Worm (Caenorhabditis elegans) whole organism, midembryonic: ENCODE data around the gene ZK856.18.

Experiments
- T22C8.4 ChIP-seq: fragments of 200-800 bp; sonication (Bioruptor generic); IDR thresholded peaks from 2 replicates; pipeline ENCODE4 v1.3.6; 2022; ENCODE audit warnings: missing genetic modification characterization, missing compliant biosample characterization
- cog-1 ChIP-seq: sonication (generic microtip); optimal IDR thresholded peaks from 2 replicates; lab custom pipeline; 2016; ENCODE audit warnings: missing genetic modification characterization, missing compliant biosample characterization
- flt-1 ChIP-seq: fragments of 200-800 bp; sonication (Bioruptor generic); IDR thresholded peaks from 2 replicates; pipeline ENCODE4 v1.3.6; 2022; ENCODE audit warnings: missing genetic modification characterization, missing compliant biosample characterization
- klf-2 ChIP-seq: fragments of 200-800 bp; sonication (Bioruptor generic); conservative IDR thresholded peaks from 2 replicates; pipeline ENCODE4 v1.3.6; 2022; ENCODE audit warnings: missing genetic modification reagents, missing genetic modification characterization, missing compliant biosample characterization
- med-1 ChIP-seq: sonication (generic microtip); optimal IDR thresholded peaks from 2 replicates; lab custom pipeline; 2017; ENCODE audit warnings: missing genetic modification characterization, mild to moderate bottlenecking, missing compliant biosample characterization, antibody characterized with exemption, missing genetic modification reagents; ENCODE audit not compliant: insufficient read depth
- ref-1 ChIP-seq: fragments of 200-800 bp; sonication (Bioruptor generic); conservative IDR thresholded peaks from 2 replicates; pipeline ENCODE4 v1.3.6; 2022; ENCODE audit warnings: missing genetic modification reagents, missing genetic modification characterization, missing compliant biosample characterization
- tab-1 ChIP-seq: fragments of 200-800 bp; sonication (Bioruptor generic); IDR thresholded peaks from 2 replicates; pipeline ENCODE4 v1.3.6; 2022; ENCODE audit warnings: missing genetic modification characterization, missing compliant biosample characterization
- ztf-23 ChIP-seq: fragments of 200-800 bp; sonication (Bioruptor generic); IDR thresholded peaks from 2 replicates; pipeline ENCODE4 v1.3.6; 2022; ENCODE audit warnings: missing genetic modification reagents, missing genetic modification characterization, missing compliant biosample characterization
- ztf-29 ChIP-seq: fragments of 200-800 bp; sonication (Bioruptor generic); IDR thresholded peaks from 2 replicates; pipeline ENCODE4 v1.3.6; 2022; ENCODE audit warnings: missing genetic modification reagents, missing genetic modification characterization, missing compliant biosample characterization

Gene ZK856.18

ce11 chrV:10203435-10204009 is 17.7 kb upstream of the ZK856.18 start, which contains the start of gene chpf-1:
Gene chpf-1 (minus strand): TSS chrV:10203485.
- no peak for TF ChIP-seq ztf-29
- no peak for TF ChIP-seq med-1 (GFP tag; lab: Kevin White, UChicago)
- no peak for TF ChIP-seq tab-1 (GFP tag; lab: Robert Waterston, UW)
- no peak; the same call in 1 of the 2 replicates for TF ChIP-seq T22C8.4 (GFP tag; lab: Robert Waterston, UW)
- TF ChIP-seq cog-1 (tag; lab: Kevin White, UChicago), result no peak
- TF ChIP-seq ref-1 (GFP tag; lab: Robert Waterston, UW), result no peak
- no peak for TF ChIP-seq klf-2 (GFP tag; lab: Robert Waterston, UW)
- no peak for TF ChIP-seq ztf-23 (GFP tag; lab: Robert Waterston, UW)
- TF ChIP-seq flt-1 (GFP tag; lab: Robert Waterston, UW), result no peak

DNA sequence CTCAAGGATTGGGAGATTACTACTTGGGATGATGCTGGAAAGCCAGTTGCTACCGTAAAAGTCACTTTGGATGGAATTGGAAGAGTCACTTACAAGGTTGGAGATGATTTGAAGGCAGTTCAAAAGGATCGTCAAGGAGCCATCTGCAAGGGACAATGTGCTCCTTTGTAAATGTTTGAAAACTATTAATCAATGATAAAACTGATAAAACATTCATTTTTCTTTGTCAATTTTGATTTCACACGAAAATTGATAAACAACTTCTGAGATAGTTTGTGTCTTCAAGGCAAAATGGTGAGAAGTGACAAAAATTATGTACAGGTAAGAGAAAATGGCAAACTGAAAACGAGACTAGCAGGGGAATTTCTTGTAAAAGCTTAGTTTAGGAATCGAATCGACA is 16.5 kb upstream of the ZK856.18 start:
- TF ChIP-seq T22C8.4 (GFP tag; lab: Robert Waterston, UW) (no peak), flt-1 (GFP tag; lab: Robert Waterston, UW) (no peak), med-1 (GFP tag; lab: Kevin White, UChicago) (no peak), klf-2 (GFP tag; lab: Robert Waterston, UW) (no peak), ztf-23 (GFP tag; lab: Robert Waterston, UW) (no peak), ref-1 (GFP tag; lab: Robert Waterston, UW) (no peak), tab-1 (GFP tag; lab: Robert Waterston, UW) (no peak), cog-1 (tag; lab: Kevin White, UChicago) (no peak)

- no peak for TF ChIP-seq ztf-29
- no peak for TF ChIP-seq cog-1 (tag; lab: Kevin White, UChicago)
- TF ChIP-seq ztf-23 (GFP tag; lab: Robert Waterston, UW), result no peak
- TF ChIP-seq T22C8.4 (GFP tag; lab: Robert Waterston, UW), result no peak
- TF ChIP-seq ref-1 (GFP tag; lab: Robert Waterston, UW), result no peak
- TF ChIP-seq med-1 (GFP tag; lab: Kevin White, UChicago), result no peak
- TF ChIP-seq flt-1 (GFP tag; lab: Robert Waterston, UW), result no peak
- TF ChIP-seq klf-2 (GFP tag; lab: Robert Waterston, UW), result no peak
- no peak for TF ChIP-seq tab-1 (GFP tag; lab: Robert Waterston, UW)
Measured at ce11 chrV:10201913-10202312, 16.1 kb upstream of the ZK856.18 start, which contains the start of gene ZK856.7. Gene ZK856.7 (plus strand): TSS chrV:10202098.

DNA sequence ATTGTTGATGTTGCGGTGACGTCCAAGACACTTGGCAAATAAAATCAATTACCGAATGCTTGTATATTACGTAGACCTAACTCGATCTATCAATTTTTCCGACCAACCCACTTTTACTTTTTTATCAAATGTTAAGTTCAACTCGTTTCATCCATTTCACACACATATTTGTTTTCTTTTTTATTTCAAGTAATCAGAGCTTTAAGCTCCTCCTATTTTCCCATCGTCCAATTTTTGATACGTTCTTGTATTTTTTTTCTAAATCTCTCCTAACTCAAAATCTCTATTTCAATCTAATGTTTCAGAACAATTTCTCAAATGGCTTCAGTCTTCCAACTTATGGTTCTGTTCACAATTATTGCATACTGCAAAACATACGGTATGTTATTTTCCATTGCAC is 12.6 kb upstream of the ZK856.18 start, which contains the start of gene ZK856.6:
ZK856.6 (plus strand) TSS at position 301 of the 400 bp plus-strand sequence.
- TF ChIP-seq flt-1 (GFP tag; lab: Robert Waterston, UW) (no peak), T22C8.4 (GFP tag; lab: Robert Waterston, UW) (no peak), cog-1 (tag; lab: Kevin White, UChicago) (no peak), ztf-23 (GFP tag; lab: Robert Waterston, UW) (no peak), med-1 (GFP tag; lab: Kevin White, UChicago) (no peak), tab-1 (GFP tag; lab: Robert Waterston, UW) (no peak), ztf-29 (no peak), klf-2 (GFP tag; lab: Robert Waterston, UW) (no peak), ref-1 (GFP tag; lab: Robert Waterston, UW) (no peak)

ce11 chrV:10191242-10191641 is 5.4 kb upstream of the ZK856.18 start:
- TF ChIP-seq tab-1 (GFP tag; lab: Robert Waterston, UW) (no peak), ref-1 (GFP tag; lab: Robert Waterston, UW) (no peak), klf-2 (GFP tag; lab: Robert Waterston, UW) (no peak), cog-1 (tag; lab: Kevin White, UChicago) (no peak), ztf-29 (no peak), med-1 (GFP tag; lab: Kevin White, UChicago) (no peak), ztf-23 (GFP tag; lab: Robert Waterston, UW) (no peak), T22C8.4 (GFP tag; lab: Robert Waterston, UW) (no peak), flt-1 (GFP tag; lab: Robert Waterston, UW) (no peak)

DNA sequence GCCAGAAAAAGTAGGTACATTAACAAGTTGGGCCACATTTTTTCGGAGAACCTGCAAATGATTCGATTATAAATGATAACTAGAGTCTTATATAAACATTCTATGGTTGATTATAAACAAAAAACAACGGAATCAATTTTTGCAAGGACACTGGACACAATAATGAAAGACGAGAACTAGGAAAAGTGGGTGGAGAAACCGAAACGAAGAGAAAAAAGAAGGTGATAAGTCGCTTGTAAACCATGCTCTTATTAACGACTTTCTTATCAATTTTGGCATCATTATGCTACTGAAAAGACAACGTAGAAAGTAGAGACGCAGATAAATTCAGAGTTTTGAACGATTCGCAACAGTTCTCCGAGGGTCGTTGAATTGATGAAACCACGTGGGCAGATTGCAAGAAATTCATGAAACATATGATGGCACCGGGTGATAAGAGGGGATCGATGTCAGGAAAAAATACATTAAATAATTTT is 4.3 kb upstream of the ZK856.18 start, which contains the start of gene ZK856.5:
ZK856.5 (minus strand) TSS at position 51 of the 476 bp plus-strand sequence.
- TF ChIP-seq cog-1 (tag; lab: Kevin White, UChicago), result no peak
- TF ChIP-seq flt-1 (GFP tag; lab: Robert Waterston, UW), result no peak
- TF ChIP-seq T22C8.4 (GFP tag; lab: Robert Waterston, UW), result no peak
- TF ChIP-seq klf-2 (GFP tag; lab: Robert Waterston, UW), result no peak
- TF ChIP-seq tab-1 (GFP tag; lab: Robert Waterston, UW), result no peak
- TF ChIP-seq ztf-29, result no peak
- no peak for TF ChIP-seq ref-1 (GFP tag; lab: Robert Waterston, UW)
- no peak for TF ChIP-seq med-1 (GFP tag; lab: Kevin White, UChicago)
- no peak for TF ChIP-seq ztf-23 (GFP tag; lab: Robert Waterston, UW)

DNA sequence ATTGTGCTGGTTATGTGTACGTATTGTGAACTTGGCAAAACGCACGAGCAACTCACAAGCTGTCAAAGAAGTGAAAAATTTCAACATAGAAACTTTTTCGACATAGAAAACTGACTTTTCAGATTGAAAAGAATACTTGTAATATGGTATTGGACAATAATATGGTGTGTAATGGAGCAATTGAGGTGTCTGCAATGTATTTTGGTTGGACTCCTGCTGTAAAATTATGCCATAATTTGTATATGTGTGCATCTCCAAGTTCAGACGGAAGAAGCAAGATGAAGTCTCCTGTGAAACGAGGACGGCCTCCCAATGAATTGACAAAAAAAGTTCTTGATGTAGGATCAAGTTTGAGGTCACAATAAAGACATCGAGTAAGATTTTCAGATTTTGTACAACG is 2.0 kb downstream of the ZK856.18 start:
- TF ChIP-seq klf-2 (GFP tag; lab: Robert Waterston, UW), result no peak
- no peak for TF ChIP-seq T22C8.4 (GFP tag; lab: Robert Waterston, UW)
- TF ChIP-seq cog-1 (tag; lab: Kevin White, UChicago), result no peak
- TF ChIP-seq med-1 (GFP tag; lab: Kevin White, UChicago), result no peak
- TF ChIP-seq flt-1 (GFP tag; lab: Robert Waterston, UW), result no peak
- TF ChIP-seq ztf-23 (GFP tag; lab: Robert Waterston, UW), result no peak
- TF ChIP-seq tab-1 (GFP tag; lab: Robert Waterston, UW), result no peak
- TF ChIP-seq ztf-29, result no peak
- TF ChIP-seq ref-1 (GFP tag; lab: Robert Waterston, UW), result no peak

DNA sequence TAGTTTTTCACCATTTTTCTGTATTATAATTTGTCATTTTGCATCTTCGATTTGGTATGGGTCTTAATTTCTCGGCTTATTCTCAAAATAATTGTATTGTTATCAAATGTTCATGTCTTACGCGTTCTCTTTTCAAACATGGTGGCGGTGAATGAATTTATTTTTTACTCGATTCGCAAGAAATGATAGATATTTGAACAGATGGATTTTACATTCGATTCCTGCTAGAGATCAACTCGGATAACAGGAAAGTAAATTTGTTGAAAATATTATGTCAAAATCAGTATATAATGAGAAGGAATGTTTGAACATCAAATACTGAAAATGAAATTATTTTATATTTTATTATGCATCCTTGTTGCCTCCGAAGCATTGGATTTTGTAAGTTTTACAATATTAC is 2.8 kb downstream of the ZK856.18 start, which contains the start of gene ZK856.4:
ZK856.4 (plus strand) TSS at position 301 of the 400 bp plus-strand sequence.
- TF ChIP-seq cog-1 (tag; lab: Kevin White, UChicago) (no peak), ztf-23 (GFP tag; lab: Robert Waterston, UW) (no peak), tab-1 (GFP tag; lab: Robert Waterston, UW) (no peak)
